Fruit fly (Drosophila melanogaster) whole organism, embryonic: ENCODE measurements around the gene Jhbp7.

Experiments
- ATbp ChIP-seq: fragments of 200-800 bp; sonication (Bioruptor generic); optimal IDR thresholded peaks from 2 replicates; lab custom pipeline; 2017; ENCODE audit warnings: missing biosample characterization, mild to moderate bottlenecking, missing genetic modification characterization, missing genetic modification reagents
- Asciz ChIP-seq: fragments of 200-800 bp; sonication (Bioruptor generic); optimal IDR thresholded peaks from 2 replicates; lab custom pipeline; 2017; ENCODE audit warnings: missing biosample characterization, mild to moderate bottlenecking, missing genetic modification characterization, missing genetic modification reagents
- Atf6 ChIP-seq: fragments of 200-800 bp; sonication (Bioruptor generic); IDR thresholded peaks from 2 replicates; pipeline ENCODE4 v1.3.6; 2022; ENCODE audit warnings: missing biosample characterization, missing genetic modification characterization
- Bteb2 ChIP-seq: fragments of 200-800 bp; sonication (Bioruptor generic); optimal IDR thresholded peaks from 2 replicates; lab custom pipeline; 2016; ENCODE audit warnings: missing biosample characterization, missing genetic modification characterization
- CG10209 ChIP-seq: fragments of 200-800 bp; sonication (Bioruptor generic); optimal IDR thresholded peaks from 3 replicates; lab custom pipeline; 2017; ENCODE audit warnings: missing biosample characterization, mild to moderate bottlenecking, missing genetic modification characterization, missing genetic modification reagents
- CG10274 ChIP-seq: fragments of 200-800 bp; sonication (Bioruptor generic); optimal IDR thresholded peaks from 3 replicates; lab custom pipeline; 2017; ENCODE audit warnings: missing biosample characterization, mild to moderate bottlenecking, missing genetic modification characterization
- CG10565 ChIP-seq: fragments of 200-800 bp; sonication (Bioruptor generic); optimal IDR thresholded peaks from 3 replicates; lab custom pipeline; 2016; ENCODE audit warnings: missing biosample characterization, mild to moderate bottlenecking, missing genetic modification characterization
- CG10979 ChIP-seq: fragments of 200-800 bp; sonication (Bioruptor generic); optimal IDR thresholded peaks from 2 replicates; lab custom pipeline; 2018; ENCODE audit warnings: missing biosample characterization, mild to moderate bottlenecking, missing genetic modification characterization, moderate library complexity
- CG12104 ChIP-seq: fragments of 200-800 bp; sonication (Bioruptor generic); optimal IDR thresholded peaks from 3 replicates; lab custom pipeline; 2016; ENCODE audit warnings: missing biosample characterization, missing genetic modification characterization
- CG12769 ChIP-seq: fragments of 200-800 bp; sonication (Bioruptor generic); optimal IDR thresholded peaks from 2 replicates; lab custom pipeline; 2019; ENCODE audit warnings: missing biosample characterization, mild to moderate bottlenecking, missing genetic modification characterization, moderate library complexity
- CG15514 ChIP-seq: fragments of 200-800 bp; sonication (Bioruptor generic); optimal IDR thresholded peaks from 3 replicates; lab custom pipeline; 2017; ENCODE audit warnings: missing biosample characterization, missing genetic modification characterization, mild to moderate bottlenecking, moderate library complexity, missing genetic modification reagents
- CG17186 ChIP-seq: fragments of 200-800 bp; sonication (Bioruptor generic); optimal IDR thresholded peaks from 3 replicates; lab custom pipeline; 2017; ENCODE audit warnings: missing biosample characterization, missing genetic modification reagents, missing genetic modification characterization
- CG30431 ChIP-seq: fragments of 200-800 bp; sonication (Bioruptor generic); optimal IDR thresholded peaks from 2 replicates; lab custom pipeline; 2017; ENCODE audit warnings: missing biosample characterization, missing genetic modification characterization
- CG3995 ChIP-seq: fragments of 200-800 bp; sonication (Bioruptor generic); optimal IDR thresholded peaks from 3 replicates; lab custom pipeline; 2016; ENCODE audit warnings: missing biosample characterization, missing genetic modification characterization
- CG4328 ChIP-seq: fragments of 200-800 bp; sonication (Bioruptor generic); optimal IDR thresholded peaks from 3 replicates; lab custom pipeline; 2017; ENCODE audit warnings: missing biosample characterization, missing genetic modification reagents, missing genetic modification characterization
- CG4424 ChIP-seq: fragments of 200-800 bp; sonication (Bioruptor generic); optimal IDR thresholded peaks from 3 replicates; lab custom pipeline; 2016; ENCODE audit warnings: missing biosample characterization, missing genetic modification characterization
- CG4707 ChIP-seq: fragments of 200-800 bp; sonication (Bioruptor generic); optimal IDR thresholded peaks from 2 replicates; lab custom pipeline; 2018; ENCODE audit warnings: missing biosample characterization, mild to moderate bottlenecking, missing genetic modification characterization, moderate library complexity
- CG4854 ChIP-seq: fragments of 200-800 bp; sonication (Bioruptor generic); optimal IDR thresholded peaks from 2 replicates; lab custom pipeline; 2016; ENCODE audit warnings: missing biosample characterization, missing genetic modification characterization, inconsistent platforms
- CG6254 ChIP-seq: fragments of 200-800 bp; sonication (Bioruptor generic); optimal IDR thresholded peaks from 3 replicates; lab custom pipeline; 2017; ENCODE audit warnings: mild to moderate bottlenecking, missing biosample characterization, missing genetic modification reagents, missing genetic modification characterization
- CG6854 ChIP-seq: fragments of 200-800 bp; sonication (Bioruptor generic); optimal IDR thresholded peaks from 3 replicates; lab custom pipeline; 2017; ENCODE audit warnings: missing biosample characterization, mild to moderate bottlenecking, missing genetic modification characterization
- CG7556 ChIP-seq: fragments of 200-800 bp; sonication (Bioruptor generic); optimal IDR thresholded peaks from 2 replicates; lab custom pipeline; 2017; ENCODE audit warnings: missing biosample characterization, mild to moderate bottlenecking, missing genetic modification characterization
- CG8089 ChIP-seq: fragments of 200-800 bp; sonication (Bioruptor generic); optimal IDR thresholded peaks from 3 replicates; lab custom pipeline; 2016; ENCODE audit warnings: missing biosample characterization, missing genetic modification characterization
- CG8359 ChIP-seq: fragments of 200-800 bp; sonication (Bioruptor generic); optimal IDR thresholded peaks from 2 replicates; lab custom pipeline; 2017; ENCODE audit warnings: missing biosample characterization, mild to moderate bottlenecking, missing genetic modification characterization, borderline replicate concordance
- Dip2 ChIP-seq: fragments of 200-800 bp; sonication (Bioruptor generic); IDR thresholded peaks from 2 replicates; pipeline ENCODE4 v1.3.6; 2022; ENCODE audit warnings: missing biosample characterization, missing genetic modification characterization
- E2f1 ChIP-seq: fragments of 200-800 bp; sonication (Bioruptor generic); IDR thresholded peaks from 2 replicates; pipeline ENCODE4 v1.3.6; 2022; ENCODE audit warnings: missing biosample characterization, missing genetic modification characterization
- Elba2 ChIP-seq: fragments of 200-800 bp; sonication (Bioruptor generic); optimal IDR thresholded peaks from 3 replicates; lab custom pipeline; 2016; ENCODE audit warnings: missing biosample characterization, missing genetic modification characterization
- Fer2 ChIP-seq: fragments of 200-800 bp; sonication (Bioruptor generic); optimal IDR thresholded peaks from 2 replicates; lab custom pipeline; 2018; ENCODE audit warnings: missing biosample characterization, mild to moderate bottlenecking, missing genetic modification characterization, moderate library complexity
- Gug ChIP-seq: fragments of 200-800 bp; sonication (Bioruptor generic); IDR thresholded peaks from 4 replicates; pipeline ENCODE4 v1.3.6; 2022; ENCODE audit warnings: missing biosample characterization, missing genetic modification characterization
- Hand ChIP-seq: fragments of 200-800 bp; sonication (Bioruptor generic); optimal IDR thresholded peaks from 2 replicates; lab custom pipeline; 2017; ENCODE audit warnings: mild to moderate bottlenecking, missing biosample characterization, missing genetic modification reagents, missing genetic modification characterization
- Hmr ChIP-seq: fragments of 200-800 bp; sonication (Bioruptor generic); optimal IDR thresholded peaks from 3 replicates; lab custom pipeline; 2017; ENCODE audit warnings: mild to moderate bottlenecking, missing biosample characterization, missing genetic modification reagents, missing genetic modification characterization
- Hr39 ChIP-seq: fragments of >200 bp; optimal IDR thresholded peaks from 2 replicates; lab custom pipeline; 2017
- NC2β ChIP-seq: fragments of 200-800 bp; sonication (Bioruptor generic); optimal IDR thresholded peaks from 2 replicates; lab custom pipeline; 2016; ENCODE audit warnings: missing biosample characterization, missing genetic modification characterization
- Ravus ChIP-seq: fragments of 200-800 bp; sonication (Bioruptor generic); IDR thresholded peaks from 2 replicates; pipeline ENCODE4 v1.3.6; 2022; ENCODE audit warnings: missing biosample characterization, missing genetic modification characterization
- Taf1 ChIP-seq: fragments of 200-800 bp; sonication (Bioruptor generic); IDR thresholded peaks from 2 replicates; pipeline ENCODE4 v1.3.6; 2022; ENCODE audit warnings: missing biosample characterization, missing genetic modification characterization
- YL-1 ChIP-seq: fragments of 200-800 bp; sonication (Bioruptor generic); optimal IDR thresholded peaks from 3 replicates; lab custom pipeline; 2017; ENCODE audit warnings: missing biosample characterization, mild to moderate bottlenecking, missing genetic modification characterization
- az2 ChIP-seq: fragments of 200-800 bp; sonication (Bioruptor generic); optimal IDR thresholded peaks from 3 replicates; lab custom pipeline; 2016; ENCODE audit warnings: missing biosample characterization, missing genetic modification characterization
- caup ChIP-seq: fragments of 200-800 bp; sonication (Bioruptor generic); optimal IDR thresholded peaks from 3 replicates; lab custom pipeline; 2017; ENCODE audit warnings: missing biosample characterization, mild to moderate bottlenecking, missing genetic modification characterization, moderate library complexity; ENCODE audit not compliant: severe bottlenecking
- cwo ChIP-seq: fragments of 200-800 bp; sonication (Bioruptor generic); optimal IDR thresholded peaks from 3 replicates; lab custom pipeline; 2017; ENCODE audit warnings: missing biosample characterization, missing genetic modification characterization, mild to moderate bottlenecking, moderate library complexity, missing genetic modification reagents
- dm ChIP-seq: fragments of 200-800 bp; sonication (Bioruptor generic); optimal IDR thresholded peaks from 3 replicates; lab custom pipeline; 2016; ENCODE audit warnings: missing biosample characterization, missing genetic modification characterization
- en ChIP-seq: fragments of 200-800 bp; sonication (Bioruptor generic); optimal IDR thresholded peaks from 2 replicates; lab custom pipeline; 2016; ENCODE audit warnings: missing biosample characterization, missing genetic modification characterization
- ewg ChIP-seq: fragments of 200-800 bp; sonication (Bioruptor generic); optimal IDR thresholded peaks from 3 replicates; lab custom pipeline; 2017; ENCODE audit warnings: mild to moderate bottlenecking, missing biosample characterization, missing genetic modification reagents, missing genetic modification characterization
- eyg ChIP-seq: fragments of 200-800 bp; sonication (Bioruptor generic); optimal IDR thresholded peaks from 3 replicates; lab custom pipeline; 2016; ENCODE audit warnings: missing biosample characterization, missing genetic modification characterization
- gcm ChIP-seq: fragments of 200-800 bp; sonication (Bioruptor generic); optimal IDR thresholded peaks from 2 replicates; lab custom pipeline; 2019; ENCODE audit warnings: missing biosample characterization, mild to moderate bottlenecking, missing genetic modification characterization, moderate library complexity
- maf-S ChIP-seq: fragments of 200-800 bp; sonication (Bioruptor generic); optimal IDR thresholded peaks from 2 replicates; lab custom pipeline; 2016; ENCODE audit warnings: missing biosample characterization, missing genetic modification characterization
- nom ChIP-seq: fragments of 200-800 bp; sonication (Bioruptor generic); optimal IDR thresholded peaks from 2 replicates; lab custom pipeline; 2017; ENCODE audit warnings: missing biosample characterization, missing genetic modification characterization, mild to moderate bottlenecking, moderate library complexity, missing genetic modification reagents
- oc ChIP-seq: fragments of 200-800 bp; sonication (Bioruptor generic); optimal IDR thresholded peaks from 2 replicates; lab custom pipeline; 2018; ENCODE audit warnings: missing biosample characterization, mild to moderate bottlenecking, missing genetic modification characterization, moderate library complexity
- odd ChIP-seq: fragments of 200-800 bp; sonication (Bioruptor generic); optimal IDR thresholded peaks from 2 replicates; lab custom pipeline; 2017; ENCODE audit warnings: missing biosample characterization, mild to moderate bottlenecking, missing genetic modification characterization
- onecut ChIP-seq: fragments of 200-800 bp; sonication (Bioruptor generic); IDR thresholded peaks from 2 replicates; pipeline ENCODE4 v1.3.6; 2022; ENCODE audit warnings: missing biosample characterization, missing genetic modification characterization
- pzg ChIP-seq: fragments of 200-800 bp; sonication (Bioruptor generic); optimal IDR thresholded peaks from 3 replicates; lab custom pipeline; 2018; ENCODE audit warnings: missing biosample characterization, mild to moderate bottlenecking, missing genetic modification characterization, moderate library complexity
- repo ChIP-seq: fragments of 200-800 bp; sonication (Bioruptor generic); optimal IDR thresholded peaks from 2 replicates; lab custom pipeline; 2016; ENCODE audit warnings: missing biosample characterization, missing genetic modification characterization
- stwl ChIP-seq: fragments of 200-800 bp; sonication (Bioruptor generic); optimal IDR thresholded peaks from 3 replicates; lab custom pipeline; 2018; ENCODE audit warnings: missing biosample characterization, mild to moderate bottlenecking, missing genetic modification characterization, moderate library complexity

The Jhbp7 gene

dm6 chr3R:25281165-25281564 is 43.8 kb downstream of the Jhbp7 start, which contains the start of gene CG11892 (continued):
- TF ChIP-seq oc (tag; lab: Kevin White, UChicago), result no peak
- no peak; the same call in 1 of the 2 replicates for TF ChIP-seq onecut (GFP tag; lab: Robert Waterston, UW)
- no peak for TF ChIP-seq Elba2 (GFP tag; lab: Kevin White, UChicago)
- no peak for TF ChIP-seq CG17186
- no peak for TF ChIP-seq Fer2 (tag; lab: Kevin White, UChicago)
- peak; percentile 26 for TF ChIP-seq CG10209
- peak; percentile 38 for TF ChIP-seq CG12104
- no peak for TF ChIP-seq Taf1 (GFP tag; lab: Robert Waterston, UW)
- TF ChIP-seq cwo (GFP tag; lab: Kevin White, UChicago), result peak; percentile 54
- no peak for TF ChIP-seq az2 (GFP tag; lab: Kevin White, UChicago)
- no peak for TF ChIP-seq Hr39 (lab: Kevin White, UChicago)
- TF ChIP-seq E2f1 (GFP tag; lab: Robert Waterston, UW), result no peak
- TF ChIP-seq caup, result peak; percentile 58
- no peak for TF ChIP-seq CG10565 (GFP tag; lab: Kevin White, UChicago)
- TF ChIP-seq nom, result no peak
- peak; percentile 39 for TF ChIP-seq CG4707 (GFP tag; lab: Kevin White, UChicago)
- peak; percentile 42 for TF ChIP-seq Asciz (GFP tag; lab: Kevin White, UChicago)
- TF ChIP-seq CG30431, result no peak
- peak; percentile 6 for TF ChIP-seq CG8359 (GFP tag; lab: Kevin White, UChicago)
- no peak for TF ChIP-seq CG10274 (GFP tag; lab: Kevin White, UChicago)
- TF ChIP-seq maf-S (GFP tag; lab: Kevin White, UChicago), result no peak
- TF ChIP-seq en (GFP tag; lab: Kevin White, UChicago), result no peak
- TF ChIP-seq CG6854 (GFP tag; lab: Kevin White, UChicago), result peak; percentile 40
- no peak for TF ChIP-seq repo (GFP tag; lab: Kevin White, UChicago)
- no peak for TF ChIP-seq stwl (tag; lab: Kevin White, UChicago)
- TF ChIP-seq NC2β (GFP tag; lab: Kevin White, UChicago), result no peak
- peak; percentile 73 for TF ChIP-seq Hmr
- TF ChIP-seq dm (GFP tag; lab: Kevin White, UChicago), result no peak
- TF ChIP-seq Gug (GFP tag; lab: Robert Waterston, UW), result no peak
- peak; percentile 82 for TF ChIP-seq ATbp (GFP tag; lab: Kevin White, UChicago)
- TF ChIP-seq Hand, result peak; percentile 12
- TF ChIP-seq CG7556 (GFP tag; lab: Kevin White, UChicago), result no peak
- no peak for TF ChIP-seq ewg (GFP tag; lab: Kevin White, UChicago)
- TF ChIP-seq gcm, result no peak
- TF ChIP-seq CG10979 (tag; lab: Kevin White, UChicago), result no peak
- peak; percentile 21; the same call in 1 of the 2 replicates for TF ChIP-seq Atf6
- TF ChIP-seq pzg (GFP tag; lab: Kevin White, UChicago), result no peak
- no peak for TF ChIP-seq CG4854 (GFP tag; lab: Kevin White, UChicago)
- no peak for TF ChIP-seq CG3995 (GFP tag; lab: Kevin White, UChicago)
- TF ChIP-seq Bteb2 (GFP tag; lab: Kevin White, UChicago), result no peak
- peak; percentile 66 for TF ChIP-seq odd (GFP tag; lab: Kevin White, UChicago)
- TF ChIP-seq CG15514, result peak; percentile 53
- no peak for TF ChIP-seq Dip2
- no peak for TF ChIP-seq CG6254 (GFP tag; lab: Kevin White, UChicago)
- no peak for TF ChIP-seq CG4424 (GFP tag; lab: Kevin White, UChicago)
- peak; percentile 87 for TF ChIP-seq CG12769 (tag; lab: Kevin White, UChicago)
- TF ChIP-seq eyg (GFP tag; lab: Kevin White, UChicago), result no peak
- no peak for TF ChIP-seq Ravus (GFP tag; lab: Robert Waterston, UW)
- no peak for TF ChIP-seq CG8089 (GFP tag; lab: Kevin White, UChicago)
- TF ChIP-seq YL-1, result peak; percentile 6
- peak; percentile 4 for TF ChIP-seq CG4328 (GFP tag; lab: Kevin White, UChicago)
